Fruit fly (Drosophila melanogaster): Measurements from ENCODE around the gene cal1.
A peak's percentile ranks its signal among the peaks of the same experiment; 100 is the strongest.

cal1 gene

dm6 chr3R:17080666-17081358, 7.3 kb upstream of the cal1 start (continued):
- TF ChIP-seq CG5180 (GFP tag; optimal IDR thresholded peaks at IDR 0.05) (peak; percentile 88), CG12391 (tag; optimal IDR thresholded peaks at IDR 0.05) (peak; percentile 98), Deaf1 (tag; optimal IDR thresholded peaks at IDR 0.05) (peak; percentile 80), Nf-YA (GFP tag; IDR thresholded peaks at IDR 0.05) (peak; percentile 78), CG9215 (GFP tag; IDR thresholded peaks at IDR 0.05) (peak; percentile 85), NFAT (GFP tag; IDR thresholded peaks at IDR 0.05) (peak; percentile 85), CG3995 (GFP tag; optimal IDR thresholded peaks at IDR 0.05) (peak; percentile 47), CG6254 (GFP tag; optimal IDR thresholded peaks at IDR 0.05) (peak; percentile 95), slp2 (GFP tag; optimal IDR thresholded peaks at IDR 0.05) (peak; percentile 90), tin (GFP tag; optimal IDR thresholded peaks at IDR 0.05) (peak; percentile 94), CG15514 (GFP tag; optimal IDR thresholded peaks at IDR 0.05) (peak; percentile 80), schlank (tag; optimal IDR thresholded peaks at IDR 0.05) (peak; percentile 81), scrt (GFP tag; optimal IDR thresholded peaks at IDR 0.05) (peak; percentile 77), amos (GFP tag; IDR thresholded peaks at IDR 0.05; ENCODE audit: partially characterized antibody) (no peak), Ada2b (GFP tag; IDR thresholded peaks at IDR 0.05) (peak; percentile 86), Taf1 (GFP tag; IDR thresholded peaks at IDR 0.05) (peak; percentile 82; the same call in 1 of the 2 replicates), eve (GFP tag; optimal IDR thresholded peaks at IDR 0.05) (no peak), CG30403 (GFP tag; optimal IDR thresholded peaks at IDR 0.05) (peak; percentile 97), CG10462 (GFP tag; optimal IDR thresholded peaks at IDR 0.05) (peak; percentile 94), nau (GFP tag; optimal IDR thresholded peaks at IDR 0.05) (peak; percentile 97), CG34422 (GFP tag; IDR thresholded peaks at IDR 0.05) (peak; percentile 94), yki (optimal IDR thresholded peaks at IDR 0.05) (no peak), Kr (GFP tag; optimal IDR thresholded peaks at IDR 0.05) (peak; percentile 66), chm (GFP tag; IDR thresholded peaks at IDR 0.05) (peak; percentile 87), tna (GFP tag; IDR thresholded peaks at IDR 0.05; ENCODE audit: partially characterized antibody) (no peak), CG12942 (GFP tag; optimal IDR thresholded peaks at IDR 0.05) (peak; percentile 87), Mes4 (GFP tag; optimal IDR thresholded peaks at IDR 0.05) (peak; percentile 89), CG12104 (GFP tag; optimal IDR thresholded peaks at IDR 0.05) (peak; percentile 94), Rfx (GFP tag; IDR thresholded peaks at IDR 0.05) (peak; percentile 92), Spps (tag; optimal IDR thresholded peaks at IDR 0.05) (peak; percentile 94), zf30C (GFP tag; optimal IDR thresholded peaks at IDR 0.05) (no peak), CG31441 (GFP tag; IDR thresholded peaks at IDR 0.05) (peak; percentile 98), ap (GFP tag; IDR thresholded peaks at IDR 0.05) (peak; percentile 86), pan (optimal IDR thresholded peaks at IDR 0.05) (no peak), pan (GFP tag; optimal IDR thresholded peaks at IDR 0.05 in 1 of 2, IDR thresholded peaks at IDR 0.05 in 1 of 2) (peak in 1 of 2 experiments; percentile 96), pb (GFP tag; optimal IDR thresholded peaks at IDR 0.05) (peak; percentile 85), CG16815 (GFP tag; optimal IDR thresholded peaks at IDR 0.05) (peak; percentile 90), Mrtf (GFP tag; IDR thresholded peaks at IDR 0.05) (peak; percentile 88), aop (GFP tag; IDR thresholded peaks at IDR 0.05) (no peak), wek (GFP tag; optimal IDR thresholded peaks at IDR 0.05) (peak; percentile 87), mam (GFP tag; optimal IDR thresholded peaks at IDR 0.05) (peak; percentile 88), Nf-YC (tag; optimal IDR thresholded peaks at IDR 0.05) (peak; percentile 87), tup (GFP tag; optimal IDR thresholded peaks at IDR 0.05) (peak; percentile 86), slou (GFP tag; optimal IDR thresholded peaks at IDR 0.05) (peak; percentile 92), CG6854 (GFP tag; optimal IDR thresholded peaks at IDR 0.05) (peak; percentile 95), CG12071 (GFP tag; optimal IDR thresholded peaks at IDR 0.05) (peak; percentile 90), Sry-β (GFP tag; optimal IDR thresholded peaks at IDR 0.05) (peak; percentile 53), Dbx (GFP tag; IDR thresholded peaks at IDR 0.05) (peak; percentile 87), nmo (GFP tag; optimal IDR thresholded peaks at IDR 0.05) (peak; percentile 97), CG1792 (GFP tag; optimal IDR thresholded peaks at IDR 0.05) (peak; percentile 64), CG8478 (optimal IDR thresholded peaks at IDR 0.05) (no peak)

Data from whole organism, embryonic.